Fruit fly (Drosophila melanogaster) whole organism, embryonic: ENCODE measurements around the gene Teh1.
A peak's percentile ranks its signal among the peaks of the same experiment; 100 is the strongest.

Experiments
- Bgb ChIP-seq: fragments of 200-800 bp; sonication (Bioruptor generic); IDR thresholded peaks from 2 replicates; pipeline ENCODE4 v1.3.6; 2022; ENCODE audit warnings: missing biosample characterization, missing genetic modification characterization; ENCODE audit not compliant: partially characterized antibody
- Blimp-1 ChIP-seq: fragments of 200-800 bp; sonication (Bioruptor generic); optimal IDR thresholded peaks from 3 replicates; lab custom pipeline; 2018; ENCODE audit warnings: missing biosample characterization, missing genetic modification characterization, mild to moderate bottlenecking, moderate library complexity, missing genetic modification reagents
- CG10431 ChIP-seq: fragments of 200-800 bp; sonication (Bioruptor generic); optimal IDR thresholded peaks from 3 replicates; lab custom pipeline; 2018; ENCODE audit warnings: missing biosample characterization, mild to moderate bottlenecking, missing genetic modification characterization
- CG11456 ChIP-seq: fragments of 200-800 bp; sonication (Bioruptor generic); IDR thresholded peaks from 3 replicates; pipeline ENCODE4 v1.3.6; 2022; ENCODE audit warnings: missing biosample characterization, missing genetic modification characterization
- CG14014 ChIP-seq: fragments of 200-800 bp; sonication (Bioruptor generic); IDR thresholded peaks from 2 replicates; pipeline ENCODE4 v1.3.6; 2022; ENCODE audit warnings: missing biosample characterization, missing genetic modification characterization
- CG1832 ChIP-seq: fragments of 200-800 bp; sonication (Bioruptor generic); optimal IDR thresholded peaks from 2 replicates; lab custom pipeline; 2017; ENCODE audit warnings: missing biosample characterization, mild to moderate bottlenecking, missing genetic modification characterization, inconsistent platforms
- CG18619 ChIP-seq: fragments of 200-800 bp; sonication (Bioruptor generic); optimal IDR thresholded peaks from 3 replicates; lab custom pipeline; 2017; ENCODE audit warnings: missing biosample characterization, mild to moderate bottlenecking, missing genetic modification characterization
- CG32767 ChIP-seq: fragments of 200-800 bp; sonication (Bioruptor generic); IDR thresholded peaks from 2 replicates; pipeline ENCODE4 v1.3.6; 2022; ENCODE audit warnings: missing biosample characterization, missing genetic modification characterization
- CG3726 ChIP-seq: fragments of 200-800 bp; sonication (Bioruptor generic); IDR thresholded peaks from 3 replicates; pipeline ENCODE4, ENCODE4 v1.3.6; 2022; ENCODE audit warnings: missing biosample characterization, missing genetic modification characterization
- CG5245 ChIP-seq: fragments of 200-800 bp; sonication (Bioruptor generic); optimal IDR thresholded peaks from 3 replicates; lab custom pipeline; 2016; ENCODE audit warnings: missing biosample characterization, missing genetic modification characterization
- CG7271 ChIP-seq: fragments of 200-800 bp; sonication (Bioruptor generic); optimal IDR thresholded peaks from 2 replicates; lab custom pipeline; 2018; ENCODE audit warnings: missing biosample characterization, mild to moderate bottlenecking, missing genetic modification characterization, moderate library complexity
- D ChIP-seq, 2 experiments: fragments of 200-800 bp in 1 of 2; fragments of >200 bp in 1 of 2; sonication (Bioruptor generic) in 1 of 2; optimal IDR thresholded peaks; 2 replicates in 1 of 2; 3 replicates in 1 of 2; lab custom pipeline; 2017; ENCODE audit warnings: mild to moderate bottlenecking in 1 of 2, missing biosample characterization in 1 of 2, missing genetic modification characterization in 1 of 2, missing genetic modification reagents in 1 of 2
- Dref ChIP-seq: fragments of 200-800 bp; sonication (Bioruptor generic); IDR thresholded peaks from 2 replicates; pipeline ENCODE4 v1.3.6; 2022; ENCODE audit warnings: missing biosample characterization, missing genetic modification characterization
- Drgx ChIP-seq: fragments of 200-800 bp; sonication (Bioruptor generic); IDR thresholded peaks from 2 replicates; pipeline ENCODE4 v1.3.6; 2022; ENCODE audit warnings: missing biosample characterization, missing genetic modification characterization
- Elba2 ChIP-seq: fragments of 200-800 bp; sonication (Bioruptor generic); optimal IDR thresholded peaks from 3 replicates; lab custom pipeline; 2016; ENCODE audit warnings: missing biosample characterization, missing genetic modification characterization
- Kr ChIP-seq: fragments of 200-800 bp; sonication (Bioruptor generic); optimal IDR thresholded peaks from 2 replicates; lab custom pipeline; 2017; ENCODE audit warnings: missing biosample characterization, mild to moderate bottlenecking, missing genetic modification characterization
- Mrtf ChIP-seq: fragments of 200-800 bp; sonication (Bioruptor generic); IDR thresholded peaks from 3 replicates; pipeline ENCODE4 v1.3.6; 2022; ENCODE audit warnings: missing biosample characterization, missing genetic modification characterization
- Opbp ChIP-seq: fragments of 200-800 bp; sonication (Bioruptor generic); IDR thresholded peaks from 3 replicates; pipeline ENCODE4 v1.3.6; 2022; ENCODE audit warnings: missing biosample characterization, missing genetic modification characterization; ENCODE audit not compliant: partially characterized antibody
- Rfx ChIP-seq: fragments of 200-800 bp; sonication (Bioruptor generic); IDR thresholded peaks from 2 replicates; pipeline ENCODE4 v1.3.6; 2022; ENCODE audit warnings: missing biosample characterization, missing genetic modification characterization
- Rx ChIP-seq: fragments of 200-800 bp; sonication (Bioruptor generic); IDR thresholded peaks from 2 replicates; pipeline ENCODE4 v1.3.6; 2022; ENCODE audit warnings: missing biosample characterization, missing genetic modification characterization
- Vsx1 ChIP-seq: fragments of 200-800 bp; sonication (Bioruptor generic); optimal IDR thresholded peaks from 2 replicates; lab custom pipeline; 2017; ENCODE audit warnings: missing biosample characterization, mild to moderate bottlenecking, missing genetic modification characterization, missing genetic modification reagents
- YL-1 ChIP-seq: fragments of 200-800 bp; sonication (Bioruptor generic); optimal IDR thresholded peaks from 3 replicates; lab custom pipeline; 2017; ENCODE audit warnings: missing biosample characterization, mild to moderate bottlenecking, missing genetic modification characterization
- btn ChIP-seq: fragments of 200-800 bp; sonication (Bioruptor generic); optimal IDR thresholded peaks from 2 replicates; lab custom pipeline; 2016; ENCODE audit warnings: missing biosample characterization, missing genetic modification characterization
- cad ChIP-seq: fragments of >200 bp; optimal IDR thresholded peaks from 2 replicates; lab custom pipeline; 2017; ENCODE audit warnings: missing biosample characterization, missing genetic modification characterization
- cas ChIP-seq: fragments of 200-800 bp; sonication (Bioruptor generic); IDR thresholded peaks from 2 replicates; pipeline ENCODE4 v1.3.6; 2022; ENCODE audit warnings: missing biosample characterization, missing genetic modification characterization
- da ChIP-seq: fragments of 200-800 bp; sonication (Bioruptor generic); optimal IDR thresholded peaks from 2 replicates; lab custom pipeline; 2016; ENCODE audit warnings: missing biosample characterization, missing genetic modification characterization
- dan ChIP-seq: fragments of 200-800 bp; sonication (Bioruptor generic); IDR thresholded peaks from 2 replicates; pipeline ENCODE4 v1.3.6; 2022; ENCODE audit warnings: missing biosample characterization, missing genetic modification characterization
- danr ChIP-seq: fragments of 200-800 bp; sonication (Bioruptor generic); IDR thresholded peaks from 2 replicates; pipeline ENCODE4 v1.3.6; 2022; ENCODE audit warnings: missing biosample characterization, missing genetic modification characterization
- gce ChIP-seq: fragments of 200-800 bp; sonication (Bioruptor generic); IDR thresholded peaks from 3 replicates; pipeline ENCODE4 v1.3.6; 2022; ENCODE audit warnings: missing biosample characterization, missing genetic modification characterization
- gfzf ChIP-seq: fragments of 200-800 bp; sonication (Bioruptor generic); optimal IDR thresholded peaks from 2 replicates; lab custom pipeline; 2016; ENCODE audit warnings: missing biosample characterization, mild to moderate bottlenecking, missing genetic modification characterization, moderate library complexity
- hkb ChIP-seq, 2 experiments: fragments of 200-800 bp in 1 of 2; fragments of >200 bp in 1 of 2; sonication (Bioruptor generic) in 1 of 2; IDR thresholded peaks in 1 of 2; optimal IDR thresholded peaks in 1 of 2; 2 replicates each; pipeline versions ENCODE4 v1.3.6 to Lab custom; 2017 to 2022; ENCODE audit warnings: missing biosample characterization in 1 of 2, missing genetic modification characterization in 1 of 2
- hth ChIP-seq: fragments of >200 bp; optimal IDR thresholded peaks from 2 replicates; lab custom pipeline; 2017; ENCODE audit warnings: inconsistent platforms
- insv ChIP-seq, 2 experiments: fragments of 200-800 bp; sonication (Bioruptor generic); optimal IDR thresholded peaks; 3 replicates each; lab custom pipeline; 2016 to 2018; ENCODE audit warnings: missing biosample characterization in 2 of 2, missing genetic modification characterization in 2 of 2
- nerfin-2 ChIP-seq: fragments of 200-800 bp; sonication (Bioruptor generic); IDR thresholded peaks from 2 replicates; pipeline ENCODE4 v1.3.6; 2022; ENCODE audit warnings: missing biosample characterization, missing genetic modification characterization; ENCODE audit not compliant: partially characterized antibody
- nom ChIP-seq: fragments of 200-800 bp; sonication (Bioruptor generic); optimal IDR thresholded peaks from 2 replicates; lab custom pipeline; 2017; ENCODE audit warnings: missing biosample characterization, missing genetic modification characterization, mild to moderate bottlenecking, moderate library complexity, missing genetic modification reagents
- odd ChIP-seq: fragments of 200-800 bp; sonication (Bioruptor generic); optimal IDR thresholded peaks from 2 replicates; lab custom pipeline; 2017; ENCODE audit warnings: missing biosample characterization, mild to moderate bottlenecking, missing genetic modification characterization
- onecut ChIP-seq: fragments of 200-800 bp; sonication (Bioruptor generic); IDR thresholded peaks from 2 replicates; pipeline ENCODE4 v1.3.6; 2022; ENCODE audit warnings: missing biosample characterization, missing genetic modification characterization
- phol ChIP-seq: fragments of 200-800 bp; sonication (Bioruptor generic); optimal IDR thresholded peaks from 3 replicates; lab custom pipeline; 2018; ENCODE audit warnings: missing biosample characterization, mild to moderate bottlenecking, missing genetic modification characterization, moderate library complexity
- sd ChIP-seq: fragments of 200-800 bp; sonication (Bioruptor generic); optimal IDR thresholded peaks from 3 replicates; lab custom pipeline; 2018; ENCODE audit warnings: missing biosample characterization, mild to moderate bottlenecking, missing genetic modification characterization, moderate library complexity
- shn ChIP-seq: fragments of 200-800 bp; sonication (Bioruptor generic); optimal IDR thresholded peaks from 3 replicates; lab custom pipeline; 2016; ENCODE audit warnings: missing biosample characterization, missing genetic modification characterization
- tll ChIP-seq, 2 experiments: fragments of 200-800 bp in 1 of 2; fragments of >200 bp in 1 of 2; sonication (Bioruptor generic) in 1 of 2; optimal IDR thresholded peaks; 2 replicates each; lab custom pipeline; 2017 to 2019; ENCODE audit warnings: missing biosample characterization in 2 of 2, missing genetic modification characterization in 2 of 2, mild to moderate bottlenecking in 1 of 2, moderate library complexity in 1 of 2
- unc-4 ChIP-seq: fragments of 200-800 bp; sonication (Bioruptor generic); IDR thresholded peaks from 2 replicates; pipeline ENCODE4 v1.3.6; 2022; ENCODE audit warnings: missing biosample characterization, missing genetic modification characterization; ENCODE audit not compliant: partially characterized antibody
- vfl ChIP-seq: fragments of 200-800 bp; sonication (Bioruptor generic); optimal IDR thresholded peaks from 2 replicates; lab custom pipeline; 2016; ENCODE audit warnings: missing biosample characterization, missing genetic modification characterization
- wdn ChIP-seq: fragments of 200-800 bp; sonication (Bioruptor generic); IDR thresholded peaks from 2 replicates; pipeline ENCODE4 v1.3.6; 2022; ENCODE audit warnings: missing biosample characterization, missing genetic modification characterization
- zen ChIP-seq: fragments of 200-800 bp; sonication (Bioruptor generic); optimal IDR thresholded peaks from 3 replicates; lab custom pipeline; 2018; ENCODE audit warnings: missing biosample characterization, mild to moderate bottlenecking, missing genetic modification characterization, moderate library complexity
- zf30C ChIP-seq: fragments of 200-800 bp; sonication (Bioruptor generic); optimal IDR thresholded peaks from 3 replicates; lab custom pipeline; 2018; ENCODE audit warnings: missing biosample characterization, mild to moderate bottlenecking, missing genetic modification characterization

Teh1 gene

DNA sequence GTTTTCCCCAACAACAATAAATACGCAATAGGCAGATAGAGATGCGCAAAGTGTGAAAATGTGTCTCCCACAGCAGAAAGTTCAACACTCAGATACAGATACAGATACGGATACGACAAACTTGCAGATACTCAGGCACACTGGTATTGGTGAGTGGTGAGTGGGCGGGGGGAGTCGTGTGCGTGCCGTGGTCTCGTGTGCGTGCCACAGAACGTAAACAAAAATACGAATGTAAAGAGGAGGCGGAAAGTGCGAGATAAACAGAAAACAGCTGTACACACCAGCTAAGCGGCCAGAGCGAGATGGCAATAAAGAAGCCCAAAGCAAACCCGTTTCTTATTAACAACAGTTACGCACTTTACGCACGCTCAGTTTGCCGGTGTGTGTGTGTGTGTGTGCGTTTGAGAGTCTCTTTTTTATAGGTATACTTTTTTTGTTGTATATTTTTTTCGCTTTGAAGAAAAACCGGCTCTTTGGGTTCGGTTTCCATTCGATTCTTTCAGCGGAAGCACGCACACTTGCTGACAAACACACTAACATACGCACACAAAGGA, 13.5 kb upstream of the Teh1 start (continued):
- TF ChIP-seq CG10431 (GFP tag; lab: Kevin White, UChicago) (no peak), nom (peak; percentile 30), gfzf (GFP tag; lab: Kevin White, UChicago) (no peak), CG3726 (no peak), danr (no peak), cas (GFP tag; lab: Robert Waterston, UW) (no peak), dan (GFP tag; lab: Robert Waterston, UW) (no peak), onecut (GFP tag; lab: Robert Waterston, UW) (peak; percentile 44; the same call in 1 of the 2 replicates), Rx (no peak), odd (GFP tag; lab: Kevin White, UChicago) (peak; percentile 68), phol (no peak), da (GFP tag; lab: Kevin White, UChicago) (peak; percentile 77), CG14014 (GFP tag; lab: Robert Waterston, UW) (peak; percentile 64; the same call in 1 of the 2 replicates)

- TF ChIP-seq vfl (no peak), Elba2 (GFP tag; lab: Kevin White, UChicago) (peak; percentile 29), YL-1 (GFP tag; lab: Kevin White, UChicago) (no peak), Blimp-1 (GFP tag; lab: Kevin White, UChicago) (peak; percentile 88), Bgb (GFP tag; lab: Robert Waterston, UW) (no peak), zf30C (GFP tag; lab: Kevin White, UChicago) (peak; percentile 5), Dref (GFP tag; lab: Robert Waterston, UW) (no peak), shn (GFP tag; lab: Kevin White, UChicago) (no peak), hth (no peak), CG5245 (no peak), tll (GFP tag; optimal IDR thresholded peaks at IDR 0.05; lab: Kevin White, UChicago) (peak in 1 of 2 experiments; percentile 90), Drgx (no peak), gce (GFP tag; lab: Robert Waterston, UW) (no peak), insv (GFP tag; optimal IDR thresholded peaks at IDR 0.05; lab: Kevin White, UChicago) (peak; percentile 22 to 91), hkb (optimal IDR thresholded peaks at IDR 0.05; lab: Kevin White, UChicago) (no peak), hkb (GFP tag; IDR thresholded peaks at IDR 0.05; lab: Robert Waterston, UW) (no peak), zen (peak; percentile 94), CG1832 (peak; percentile 12), CG32767 (GFP tag; lab: Robert Waterston, UW) (no peak), Rfx (no peak), CG11456 (GFP tag; lab: Robert Waterston, UW) (0 out of 3 replicates have a peak, but pooled peaks have one; percentile 12), Mrtf (GFP tag; lab: Robert Waterston, UW) (no peak), unc-4 (no peak), wdn (GFP tag; lab: Robert Waterston, UW) (no peak), Kr (GFP tag; lab: Kevin White, UChicago) (peak; percentile 64), btn (GFP tag; lab: Kevin White, UChicago) (no peak), Opbp (GFP tag; lab: Robert Waterston, UW) (0 out of 3 replicates have a peak, but pooled peaks have one; percentile 11), D (optimal IDR thresholded peaks at IDR 0.05; lab: Kevin White, UChicago) (peak; percentile 42), D (GFP tag; optimal IDR thresholded peaks at IDR 0.05; lab: Kevin White, UChicago) (no peak), sd (tag; lab: Kevin White, UChicago) (peak; percentile 81), nerfin-2 (GFP tag; lab: Robert Waterston, UW) (no peak), Vsx1 (GFP tag; lab: Kevin White, UChicago) (no peak), CG18619 (no peak), CG7271 (peak; percentile 48), cad (GFP tag; lab: Kevin White, UChicago) (peak; percentile 91)
Measured at dm6 chr3R:9879880-9880852, 12.2 kb upstream of the Teh1 start.
